Worm (Caenorhabditis elegans) whole organism, L1 larva: ENCODE measurements around the gene dohh-1.

Source experiments
- C16A3.4 ChIP-seq: fragments of 150-350 bp; optimal IDR thresholded peaks from 2 replicates; lab custom pipeline; 2014; ENCODE audit warnings: missing biosample characterization, missing genetic modification characterization
- aha-1 ChIP-seq: fragments of 150-350 bp; optimal IDR thresholded peaks from 2 replicates; lab custom pipeline; 2014; ENCODE audit warnings: missing biosample characterization, missing genetic modification characterization
- aly-2 ChIP-seq: fragments of 150-350 bp; optimal IDR thresholded peaks from 2 replicates; lab custom pipeline; 2014; ENCODE audit warnings: missing biosample characterization, missing genetic modification characterization
- efl-1 ChIP-seq, 4 experiments: fragments of 150-350 bp; optimal IDR thresholded peaks in 3 of 4; peaks in 1 of 4; 1 replicate in 1 of 4; 2 replicates in 3 of 4; lab custom pipeline; 2014; ENCODE audit warnings: missing biosample characterization in 2 of 4, missing genetic modification characterization in 2 of 4, missing genetic modification reagents in 2 of 4
- efl-3 ChIP-seq: fragments of 200-800 bp; sonication (Bioruptor generic); optimal IDR thresholded peaks from 2 replicates; lab custom pipeline; 2018; ENCODE audit warnings: mild to moderate bottlenecking, missing genetic modification characterization, missing compliant biosample characterization
- elt-2 ChIP-seq: sonication (generic microtip); optimal IDR thresholded peaks from 2 replicates; lab custom pipeline; 2016; ENCODE audit warnings: missing genetic modification characterization, mild to moderate bottlenecking, inconsistent platforms, missing compliant biosample characterization, missing genetic modification reagents
- ets-5 ChIP-seq: fragments of 200-800 bp; sonication (Bioruptor generic); IDR thresholded peaks from 2 replicates; pipeline ENCODE4 v1.3.6; 2022; ENCODE audit warnings: missing genetic modification characterization, missing compliant biosample characterization
- fkh-10 ChIP-seq: sonication (generic microtip); optimal IDR thresholded peaks from 2 replicates; lab custom pipeline; 2017; ENCODE audit warnings: missing biosample characterization, missing genetic modification reagents, missing genetic modification characterization
- hlh-17 ChIP-seq: fragments of 200-800 bp; sonication (Bioruptor generic); optimal IDR thresholded peaks from 2 replicates; lab custom pipeline; 2018; ENCODE audit warnings: missing genetic modification characterization, mild to moderate bottlenecking, missing compliant biosample characterization, moderate library complexity, borderline replicate concordance
- lin-14 ChIP-seq: fragments of 200-800 bp; sonication (Bioruptor generic); optimal IDR thresholded peaks from 2 replicates; lab custom pipeline; 2018; ENCODE audit warnings: mild to moderate bottlenecking, missing genetic modification characterization, moderate library complexity, missing compliant biosample characterization
- lin-15B ChIP-seq: fragments of 150-350 bp; sonication (generic microtip); optimal IDR thresholded peaks from 3 replicates; lab custom pipeline; 2014; ENCODE audit warnings: missing biosample characterization, missing genetic modification characterization
- lin-35 ChIP-seq, 2 experiments: fragments of 150-350 bp; optimal IDR thresholded peaks; 2 replicates each; lab custom pipeline; 2014; ENCODE audit warnings: missing biosample characterization in 2 of 2, missing genetic modification characterization in 2 of 2, missing genetic modification reagents in 2 of 2
- lir-3 ChIP-seq: sonication (generic microtip); optimal IDR thresholded peaks from 2 replicates; lab custom pipeline; 2016; ENCODE audit warnings: mild to moderate bottlenecking, missing genetic modification characterization, moderate library complexity, missing compliant biosample characterization; ENCODE audit not compliant: poor library complexity
- lsy-2 ChIP-seq, 2 experiments: fragments of 150-350 bp; optimal IDR thresholded peaks; 2 replicates each; lab custom pipeline; 2014; ENCODE audit warnings: missing biosample characterization in 2 of 2, missing genetic modification characterization in 2 of 2
- mep-1 ChIP-seq: fragments of 150-350 bp; optimal IDR thresholded peaks from 2 replicates; lab custom pipeline; 2014; ENCODE audit warnings: missing biosample characterization, missing genetic modification characterization
- nhr-11 ChIP-seq: fragments of 150-350 bp; optimal IDR thresholded peaks from 2 replicates; lab custom pipeline; 2014; ENCODE audit warnings: missing biosample characterization, missing genetic modification characterization
- nhr-28 ChIP-seq: fragments of 150-350 bp; optimal IDR thresholded peaks from 2 replicates; lab custom pipeline; 2014; ENCODE audit warnings: missing biosample characterization, missing genetic modification characterization
- nhr-47 ChIP-seq: sonication (generic microtip); optimal IDR thresholded peaks from 2 replicates; lab custom pipeline; 2016; ENCODE audit warnings: mild to moderate bottlenecking, missing genetic modification characterization, moderate library complexity, missing compliant biosample characterization
- nhr-71 ChIP-seq: sonication (generic microtip); optimal IDR thresholded peaks from 2 replicates; lab custom pipeline; 2016; ENCODE audit warnings: mild to moderate bottlenecking, missing genetic modification characterization, moderate library complexity, missing compliant biosample characterization
- nhr-76 ChIP-seq: sonication (generic microtip); optimal IDR thresholded peaks from 2 replicates; lab custom pipeline; 2017; ENCODE audit warnings: missing biosample characterization, missing genetic modification characterization
- nhr-84 ChIP-seq: sonication (generic microtip); optimal IDR thresholded peaks from 2 replicates; lab custom pipeline; 2017; ENCODE audit warnings: missing biosample characterization, missing genetic modification characterization
- nhr-90 ChIP-seq: sonication (generic microtip); optimal IDR thresholded peaks from 2 replicates; lab custom pipeline; 2016; ENCODE audit warnings: mild to moderate bottlenecking, missing genetic modification characterization, missing compliant biosample characterization; ENCODE audit not compliant: poor library complexity
- pag-3 ChIP-seq: sonication (generic microtip); optimal IDR thresholded peaks from 2 replicates; lab custom pipeline; 2017; ENCODE audit warnings: missing genetic modification characterization, mild to moderate bottlenecking, missing compliant biosample characterization, antibody characterized with exemption, borderline replicate concordance; ENCODE audit not compliant: insufficient read depth
- pax-3 ChIP-seq: fragments of 200-800 bp; sonication (Bioruptor generic); optimal IDR thresholded peaks from 2 replicates; lab custom pipeline; 2018; ENCODE audit warnings: mild to moderate bottlenecking, missing genetic modification characterization, moderate library complexity, missing compliant biosample characterization
- pqm-1 ChIP-seq: sonication (generic microtip); optimal IDR thresholded peaks from 3 replicates; lab custom pipeline; 2017; ENCODE audit warnings: missing biosample characterization, missing genetic modification characterization
- rnt-1 ChIP-seq: sonication (generic microtip); optimal IDR thresholded peaks from 2 replicates; lab custom pipeline; 2016; ENCODE audit warnings: mild to moderate bottlenecking, missing genetic modification characterization, moderate library complexity, missing compliant biosample characterization
- snpc-4 ChIP-seq: fragments of 150-350 bp; optimal IDR thresholded peaks from 2 replicates; lab custom pipeline; 2014; ENCODE audit warnings: missing biosample characterization, missing genetic modification characterization
- snu-23 ChIP-seq: sonication (generic microtip); optimal IDR thresholded peaks from 2 replicates; lab custom pipeline; 2016; ENCODE audit warnings: missing genetic modification characterization, missing compliant biosample characterization
- sox-4 ChIP-seq: sonication (generic microtip); optimal IDR thresholded peaks from 2 replicates; lab custom pipeline; 2016; ENCODE audit warnings: missing genetic modification characterization, missing compliant biosample characterization
- sup-37 ChIP-seq: fragments of 200-800 bp; sonication (Bioruptor generic); optimal IDR thresholded peaks from 2 replicates; lab custom pipeline; 2018; ENCODE audit warnings: mild to moderate bottlenecking, missing genetic modification characterization, missing compliant biosample characterization
- swsn-7 ChIP-seq: sonication (generic microtip); optimal IDR thresholded peaks from 2 replicates; lab custom pipeline; 2016; ENCODE audit warnings: missing genetic modification characterization, missing compliant biosample characterization
- tlp-1 ChIP-seq: fragments of 150-350 bp; optimal IDR thresholded peaks from 2 replicates; lab custom pipeline; 2014; ENCODE audit warnings: missing biosample characterization, missing genetic modification characterization
- unc-62 ChIP-seq: fragments of 150-350 bp; optimal IDR thresholded peaks from 2 replicates; lab custom pipeline; 2014; ENCODE audit warnings: missing biosample characterization, missing genetic modification reagents, missing genetic modification characterization
- vab-15 ChIP-seq: sonication (generic microtip); optimal IDR thresholded peaks from 2 replicates; lab custom pipeline; 2017; ENCODE audit warnings: missing genotype, mild to moderate bottlenecking, missing genetic modification characterization, missing compliant biosample characterization
- xbp-1 ChIP-seq: sonication (generic microtip); optimal IDR thresholded peaks from 2 replicates; lab custom pipeline; 2016; ENCODE audit warnings: missing genetic modification characterization, missing compliant biosample characterization
- zag-1 ChIP-seq: fragments of 150-350 bp; optimal IDR thresholded peaks from 2 replicates; lab custom pipeline; 2014; ENCODE audit warnings: missing biosample characterization, missing genetic modification characterization

Gene dohh-1

DNA sequence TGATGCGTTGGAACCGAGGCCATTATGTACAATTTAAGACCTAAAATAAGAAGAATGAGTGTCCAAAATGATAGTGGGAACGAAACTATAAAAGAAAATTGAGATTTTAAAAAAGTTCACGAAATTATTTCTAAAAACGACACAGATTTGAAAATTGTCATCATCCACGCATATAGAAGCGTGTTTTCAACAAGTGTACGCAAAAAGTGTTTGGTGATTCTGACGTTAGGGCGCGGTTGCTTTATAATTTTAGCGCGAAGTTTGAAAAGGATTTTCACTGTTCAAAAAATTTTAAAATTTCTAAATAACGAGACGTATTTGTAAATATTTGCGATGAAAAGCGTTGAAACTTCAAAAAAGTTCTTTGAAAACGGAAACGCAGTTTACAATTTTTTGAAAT is 16.4 kb upstream of the dohh-1 start, which contains the start of gene cdc-48.1 (continued):
- peak; percentile 100 for TF ChIP-seq nhr-90
- TF ChIP-seq vab-15 (tag; lab: Kevin White, UChicago): peak; percentile 100
- peak; percentile 100 for TF ChIP-seq fkh-10 (GFP tag; lab: Kevin White, UChicago)
- peak; percentile 98 for TF ChIP-seq lir-3
- TF ChIP-seq nhr-11: peak; percentile 100
- TF ChIP-seq unc-62 (GFP tag; lab: Kevin White, UChicago): peak; percentile 100

DNA sequence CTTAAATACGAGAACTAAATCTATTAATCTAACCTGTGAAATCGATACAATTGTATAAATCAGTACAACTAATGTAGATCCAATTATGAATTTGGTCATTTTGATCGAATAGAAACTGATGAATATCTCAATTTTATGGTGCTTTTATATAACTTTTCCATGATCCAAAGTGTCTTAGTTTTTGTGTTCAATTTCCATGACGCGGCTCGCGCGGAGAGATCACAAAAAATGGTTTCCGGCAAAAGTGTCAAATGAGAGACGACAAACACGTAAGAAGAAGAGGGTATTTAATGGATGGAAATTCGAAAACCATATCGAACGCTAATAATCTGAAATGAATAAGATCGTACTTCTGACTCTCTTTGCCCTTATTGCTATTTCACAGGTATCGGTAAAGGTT is 15.2 kb upstream of the dohh-1 start, which contains the start of the genes C06A1.6 and C06A1.7:
C06A1.6 (minus strand) TSS at position 101 of the 400 bp plus-strand sequence.
C06A1.7 (plus strand) TSS at position 314 of the 400 bp plus-strand sequence.
- TF ChIP-seq sox-4 (tag; lab: Kevin White, UChicago) (no peak), efl-1 (optimal IDR thresholded peaks at IDR 0.05; lab: Kevin White, UChicago) (no peak), efl-1 (GFP tag; optimal IDR thresholded peaks at IDR 0.05 in 1 of 2; lab: Kevin White, UChicago) (peak in 1 of 2 experiments; percentile 30)

DNA sequence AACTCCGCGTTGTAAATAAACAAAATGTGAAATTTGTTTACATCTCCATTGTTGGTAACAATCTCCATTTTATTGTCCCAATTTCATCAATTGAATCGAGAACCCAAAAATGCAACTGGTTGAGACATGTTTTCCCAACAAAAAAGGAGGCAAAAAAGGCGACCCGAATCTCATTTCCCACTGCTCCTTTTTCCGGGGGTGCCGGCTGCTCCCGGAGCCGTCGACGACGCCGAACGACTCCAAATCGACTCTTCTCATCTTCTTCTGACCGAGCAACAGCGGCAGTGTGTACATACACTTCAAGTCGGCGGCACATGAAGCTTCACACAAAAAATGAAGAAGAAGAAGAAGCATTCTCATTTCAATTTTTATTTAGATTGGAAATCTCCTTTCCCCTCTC is 13.3 kb upstream of the dohh-1 start:
- TF ChIP-seq lin-14 (GFP tag; lab: Kevin White, UChicago) (peak; percentile 30), aly-2 (tag; lab: Kevin White, UChicago) (no peak), aha-1 (tag; lab: Kevin White, UChicago) (no peak), mep-1 (tag; lab: Kevin White, UChicago) (no peak)
- TF ChIP-seq, all 84 proteins: peak for 1

DNA sequence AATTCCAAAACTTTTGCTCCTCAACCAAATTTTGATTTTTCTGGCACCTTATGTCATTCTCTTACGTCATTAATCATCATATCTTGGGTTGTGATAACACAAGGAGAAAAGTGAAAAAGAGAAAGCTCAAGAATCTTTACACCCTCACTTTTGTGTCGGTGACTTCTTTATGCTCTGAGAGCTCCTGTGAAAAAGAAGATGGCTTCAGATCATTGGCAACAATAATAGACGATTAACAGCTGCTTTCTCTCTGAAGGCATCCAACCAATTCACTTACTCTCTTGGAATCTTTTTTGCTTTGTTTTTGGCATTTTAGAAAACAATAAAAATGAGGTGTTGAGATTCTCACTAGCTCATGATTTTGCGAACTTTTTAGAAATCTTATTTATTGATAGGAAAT is 10.3 kb upstream of the dohh-1 start:
- TF ChIP-seq lsy-2 (tag; optimal IDR thresholded peaks at IDR 0.05; lab: Kevin White, UChicago) (peak in 1 of 2 experiments; percentile 13), lin-14 (GFP tag; lab: Kevin White, UChicago) (peak; percentile 79), pag-3 (tag; lab: Kevin White, UChicago) (peak; percentile 86), efl-1 (optimal IDR thresholded peaks at IDR 0.05; lab: Kevin White, UChicago) (peak in 1 of 2 experiments; percentile 3), efl-1 (GFP tag; optimal IDR thresholded peaks at IDR 0.05 in 1 of 2; lab: Kevin White, UChicago) (no peak), rnt-1 (tag; lab: Kevin White, UChicago) (peak; percentile 44), hlh-17 (GFP tag; lab: Kevin White, UChicago) (no peak), nhr-71 (tag; lab: Kevin White, UChicago) (peak; percentile 43), nhr-47 (no peak)

DNA sequence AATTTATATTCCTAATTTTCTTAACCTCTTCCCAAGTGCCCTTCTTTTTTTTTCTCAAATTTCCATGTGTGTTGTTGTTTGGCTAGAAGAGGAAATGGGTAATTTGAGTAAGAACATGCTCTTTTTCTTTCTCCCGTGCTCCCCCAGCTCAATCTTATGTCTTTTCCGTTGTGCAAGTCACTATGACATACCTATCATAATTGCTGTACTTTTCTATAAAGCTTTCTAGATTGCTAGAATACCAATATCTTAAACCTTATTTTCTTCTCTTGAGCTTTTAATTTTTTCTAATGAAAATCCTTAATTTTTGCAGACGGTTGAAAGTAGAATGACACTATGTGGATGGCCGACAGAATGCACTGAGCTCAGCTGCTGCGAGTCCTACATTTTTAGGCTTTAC is 9.5 kb upstream of the dohh-1 start, which contains the start of gene txt-13:
txt-13 (plus strand) TSS at position 301 of the 400 bp plus-strand sequence.
- TF ChIP-seq lin-14 (GFP tag; lab: Kevin White, UChicago) (no peak), zag-1 (tag; lab: Kevin White, UChicago) (no peak), snu-23 (GFP tag; lab: Kevin White, UChicago) (no peak), pax-3 (tag; lab: Kevin White, UChicago) (no peak), hlh-17 (GFP tag; lab: Kevin White, UChicago) (no peak), pqm-1 (no peak), sox-4 (tag; lab: Kevin White, UChicago) (no peak), ets-5 (GFP tag; lab: Robert Waterston, UW) (no peak), nhr-11 (no peak), nhr-76 (no peak), sup-37 (GFP tag; lab: Kevin White, UChicago) (no peak), lsy-2 (tag; optimal IDR thresholded peaks at IDR 0.05; lab: Kevin White, UChicago) (no peak)

DNA sequence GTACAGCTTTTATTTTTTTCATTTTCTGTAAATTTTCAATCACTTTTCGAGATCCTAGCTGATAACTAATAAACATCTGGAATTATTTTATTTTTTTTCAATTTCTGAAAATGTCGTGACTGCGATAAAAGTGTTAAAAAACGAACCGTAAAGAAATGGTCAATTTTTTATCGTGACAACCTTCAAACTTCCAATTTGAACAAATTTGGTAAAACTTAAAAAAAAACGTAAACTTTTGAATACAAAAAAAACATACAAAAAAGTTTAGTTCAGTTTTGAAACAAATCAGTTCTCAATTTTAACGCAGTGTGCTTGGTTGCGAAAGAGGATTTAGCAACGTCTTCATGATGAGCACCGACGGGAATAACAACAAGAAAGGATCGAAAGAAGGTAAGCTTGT is 7.8 kb upstream of the dohh-1 start, which contains the start of gene C06A1.3:
C06A1.3 (plus strand) TSS at position 301 of the 400 bp plus-strand sequence.
- no peak for TF ChIP-seq nhr-84
- no peak for TF ChIP-seq tlp-1 (tag; lab: Kevin White, UChicago)
- no peak for TF ChIP-seq nhr-47
- TF ChIP-seq C16A3.4 (tag; lab: Kevin White, UChicago): no peak
- no peak for TF ChIP-seq nhr-28 (tag; lab: Kevin White, UChicago)
- no peak for TF ChIP-seq elt-2
- TF ChIP-seq swsn-7 (tag; lab: Kevin White, UChicago): no peak
- TF ChIP-seq rnt-1 (tag; lab: Kevin White, UChicago): no peak
- no peak for TF ChIP-seq efl-3 (GFP tag; lab: Kevin White, UChicago)
- TF ChIP-seq snpc-4 (tag; lab: Kevin White, UChicago): no peak
- TF ChIP-seq lin-35 (GFP tag; optimal IDR thresholded peaks at IDR 0.05; lab: Kevin White, UChicago): no peak
- no peak for TF ChIP-seq xbp-1 (tag; lab: Kevin White, UChicago)
- TF ChIP-seq hlh-17 (GFP tag; lab: Kevin White, UChicago): no peak
- no peak for TF ChIP-seq lin-15B (tag; lab: Kevin White, UChicago)
